Worm (Caenorhabditis elegans) whole organism, L1 larva: Measurements from ENCODE around the gene T05A7.6.

ENCODE experiments used
- C04F5.9 ChIP-seq: sonication (generic microtip); optimal IDR thresholded peaks from 2 replicates; lab custom pipeline; 2016; ENCODE audit warnings: missing genetic modification characterization, missing compliant biosample characterization
- C16A3.4 ChIP-seq: fragments of 150-350 bp; optimal IDR thresholded peaks from 2 replicates; lab custom pipeline; 2014; ENCODE audit warnings: missing biosample characterization, missing genetic modification characterization
- aly-2 ChIP-seq: fragments of 150-350 bp; optimal IDR thresholded peaks from 2 replicates; lab custom pipeline; 2014; ENCODE audit warnings: missing biosample characterization, missing genetic modification characterization
- ama-1 ChIP-seq: fragments of 150-350 bp; optimal IDR thresholded peaks from 2 replicates; lab custom pipeline; 2014
- blmp-1 ChIP-seq: fragments of 150-350 bp; optimal IDR thresholded peaks from 2 replicates; lab custom pipeline; 2014; ENCODE audit warnings: missing biosample characterization, missing genetic modification characterization
- ceh-8 ChIP-seq: fragments of 200-800 bp; sonication (Bioruptor generic); optimal IDR thresholded peaks from 2 replicates; lab custom pipeline; 2018; ENCODE audit warnings: mild to moderate bottlenecking, missing genetic modification characterization, moderate library complexity, missing compliant biosample characterization
- ceh-82 ChIP-seq, 3 experiments: fragments of 150-350 bp in 1 of 3; sonication (generic microtip) in 2 of 3; optimal IDR thresholded peaks; 2 replicates each; lab custom pipeline; 2014 to 2017; ENCODE audit warnings: missing biosample characterization in 3 of 3, missing genetic modification characterization in 3 of 3
- ceh-88 ChIP-seq: fragments of 200-800 bp; sonication (Bioruptor generic); IDR thresholded peaks from 2 replicates; pipeline ENCODE4 v1.3.6; 2022; ENCODE audit warnings: missing genetic modification characterization, missing compliant biosample characterization
- dpl-1 ChIP-seq, 3 experiments: fragments of 150-350 bp in 2 of 3; sonication (generic microtip) in 1 of 3; optimal IDR thresholded peaks; 2 replicates each; lab custom pipeline; 2014 to 2017; ENCODE audit warnings: missing biosample characterization in 3 of 3, missing genetic modification characterization in 3 of 3, missing genetic modification reagents in 3 of 3
- dsc-1 ChIP-seq: sonication (generic microtip); optimal IDR thresholded peaks from 2 replicates; lab custom pipeline; 2016; ENCODE audit warnings: mild to moderate bottlenecking, missing genetic modification characterization, missing compliant biosample characterization
- efl-1 ChIP-seq, 4 experiments: fragments of 150-350 bp; optimal IDR thresholded peaks in 3 of 4; peaks in 1 of 4; 1 replicate in 1 of 4; 2 replicates in 3 of 4; lab custom pipeline; 2014; ENCODE audit warnings: missing biosample characterization in 2 of 4, missing genetic modification characterization in 2 of 4, missing genetic modification reagents in 2 of 4
- efl-3 ChIP-seq: fragments of 200-800 bp; sonication (Bioruptor generic); optimal IDR thresholded peaks from 2 replicates; lab custom pipeline; 2018; ENCODE audit warnings: mild to moderate bottlenecking, missing genetic modification characterization, missing compliant biosample characterization
- egl-13 ChIP-seq: sonication (generic microtip); optimal IDR thresholded peaks from 2 replicates; lab custom pipeline; 2016; ENCODE audit warnings: missing genotype, missing genetic modification reagents, missing genetic modification characterization, missing compliant biosample characterization
- egl-27 ChIP-seq, 2 experiments: fragments of 150-350 bp in 1 of 2; sonication (generic microtip); optimal IDR thresholded peaks; 3 replicates each; lab custom pipeline; 2017 to 2018; ENCODE audit warnings: missing biosample characterization in 2 of 2, missing genetic modification characterization in 2 of 2, missing genetic modification reagents in 2 of 2
- elt-3 ChIP-seq, 6 experiments: fragments of 150-350 bp in 1 of 6; sonication (generic microtip); optimal IDR thresholded peaks; 2 replicates each; lab custom pipeline; 2017 to 2018; ENCODE audit warnings: missing biosample characterization in 6 of 6, missing genetic modification characterization in 6 of 6, inconsistent platforms in 1 of 6
- fkh-8 ChIP-seq: sonication (generic microtip); optimal IDR thresholded peaks from 2 replicates; lab custom pipeline; 2016; ENCODE audit warnings: mild to moderate bottlenecking, missing genetic modification characterization, missing compliant biosample characterization
- grh-1 ChIP-seq: fragments of 200-800 bp; sonication (Bioruptor generic); IDR thresholded peaks from 2 replicates; pipeline ENCODE4 v1.3.6; 2022; ENCODE audit warnings: missing genetic modification reagents, missing genetic modification characterization, missing compliant biosample characterization
- isw-1 ChIP-seq: fragments of 200-800 bp; sonication (Bioruptor generic); IDR thresholded peaks from 2 replicates; pipeline ENCODE4 v1.3.6; 2022; ENCODE audit warnings: missing genetic modification characterization, missing compliant biosample characterization
- jun-1 ChIP-seq: fragments of 150-350 bp; optimal IDR thresholded peaks from 2 replicates; lab custom pipeline; 2014; ENCODE audit warnings: missing biosample characterization, missing genetic modification reagents, missing genetic modification characterization
- lin-13 ChIP-seq: fragments of 150-350 bp; optimal IDR thresholded peaks from 2 replicates; lab custom pipeline; 2014; ENCODE audit warnings: missing biosample characterization, missing genetic modification reagents, missing genetic modification characterization
- lin-14 ChIP-seq: fragments of 200-800 bp; sonication (Bioruptor generic); optimal IDR thresholded peaks from 2 replicates; lab custom pipeline; 2018; ENCODE audit warnings: mild to moderate bottlenecking, missing genetic modification characterization, moderate library complexity, missing compliant biosample characterization
- lin-15B ChIP-seq: fragments of 150-350 bp; sonication (generic microtip); optimal IDR thresholded peaks from 3 replicates; lab custom pipeline; 2014; ENCODE audit warnings: missing biosample characterization, missing genetic modification characterization
- lin-35 ChIP-seq, 2 experiments: fragments of 150-350 bp; optimal IDR thresholded peaks; 2 replicates each; lab custom pipeline; 2014; ENCODE audit warnings: missing biosample characterization in 2 of 2, missing genetic modification characterization in 2 of 2, missing genetic modification reagents in 2 of 2
- lir-3 ChIP-seq: sonication (generic microtip); optimal IDR thresholded peaks from 2 replicates; lab custom pipeline; 2016; ENCODE audit warnings: mild to moderate bottlenecking, missing genetic modification characterization, moderate library complexity, missing compliant biosample characterization; ENCODE audit not compliant: poor library complexity
- mab-9 ChIP-seq: fragments of 200-800 bp; sonication (Bioruptor generic); IDR thresholded peaks from 2 replicates; pipeline ENCODE4 v1.3.6; 2022; ENCODE audit warnings: missing genetic modification reagents, missing genetic modification characterization, missing compliant biosample characterization
- mep-1 ChIP-seq: fragments of 150-350 bp; optimal IDR thresholded peaks from 2 replicates; lab custom pipeline; 2014; ENCODE audit warnings: missing biosample characterization, missing genetic modification characterization
- nhr-19 ChIP-seq: fragments of 200-800 bp; sonication (Bioruptor generic); conservative IDR thresholded peaks from 2 replicates; pipeline ENCODE4 v1.3.6; 2022; ENCODE audit warnings: missing genetic modification characterization, missing compliant biosample characterization
- nhr-20 ChIP-seq: sonication (generic microtip); optimal IDR thresholded peaks from 2 replicates; lab custom pipeline; 2016; ENCODE audit warnings: mild to moderate bottlenecking, missing genetic modification characterization, missing compliant biosample characterization
- nhr-237 ChIP-seq: fragments of 150-350 bp; optimal IDR thresholded peaks from 2 replicates; lab custom pipeline; 2014; ENCODE audit warnings: missing biosample characterization, missing genetic modification characterization
- nhr-47 ChIP-seq: sonication (generic microtip); optimal IDR thresholded peaks from 2 replicates; lab custom pipeline; 2016; ENCODE audit warnings: mild to moderate bottlenecking, missing genetic modification characterization, moderate library complexity, missing compliant biosample characterization
- nhr-71 ChIP-seq: sonication (generic microtip); optimal IDR thresholded peaks from 2 replicates; lab custom pipeline; 2016; ENCODE audit warnings: mild to moderate bottlenecking, missing genetic modification characterization, moderate library complexity, missing compliant biosample characterization
- nhr-77 ChIP-seq: fragments of 150-350 bp; optimal IDR thresholded peaks from 2 replicates; lab custom pipeline; 2014; ENCODE audit warnings: missing biosample characterization, missing genetic modification characterization
- nhr-85 ChIP-seq: sonication (generic microtip); peaks from one replicate; lab custom pipeline; 2016; ENCODE audit warnings: missing genetic modification characterization, inconsistent platforms, missing compliant biosample characterization
- pax-3 ChIP-seq: fragments of 200-800 bp; sonication (Bioruptor generic); optimal IDR thresholded peaks from 2 replicates; lab custom pipeline; 2018; ENCODE audit warnings: mild to moderate bottlenecking, missing genetic modification characterization, moderate library complexity, missing compliant biosample characterization
- rnt-1 ChIP-seq: sonication (generic microtip); optimal IDR thresholded peaks from 2 replicates; lab custom pipeline; 2016; ENCODE audit warnings: mild to moderate bottlenecking, missing genetic modification characterization, moderate library complexity, missing compliant biosample characterization
- skn-1 ChIP-seq: fragments of 150-350 bp; optimal IDR thresholded peaks from 2 replicates; lab custom pipeline; 2014; ENCODE audit warnings: missing biosample characterization, missing genetic modification characterization
- snpc-4 ChIP-seq: fragments of 150-350 bp; optimal IDR thresholded peaks from 2 replicates; lab custom pipeline; 2014; ENCODE audit warnings: missing biosample characterization, missing genetic modification characterization
- sox-4 ChIP-seq: sonication (generic microtip); optimal IDR thresholded peaks from 2 replicates; lab custom pipeline; 2016; ENCODE audit warnings: missing genetic modification characterization, missing compliant biosample characterization
- swsn-7 ChIP-seq: sonication (generic microtip); optimal IDR thresholded peaks from 2 replicates; lab custom pipeline; 2016; ENCODE audit warnings: missing genetic modification characterization, missing compliant biosample characterization
- tbx-2 ChIP-seq: sonication (generic microtip); optimal IDR thresholded peaks from 2 replicates; lab custom pipeline; 2016; ENCODE audit warnings: missing genetic modification characterization, missing compliant biosample characterization
- tlp-1 ChIP-seq: fragments of 150-350 bp; optimal IDR thresholded peaks from 2 replicates; lab custom pipeline; 2014; ENCODE audit warnings: missing biosample characterization, missing genetic modification characterization
- unc-86 ChIP-seq: sonication (generic microtip); optimal IDR thresholded peaks from 2 replicates; lab custom pipeline; 2016; ENCODE audit warnings: missing genetic modification characterization, missing compliant biosample characterization
- unc-98 ChIP-seq: fragments of 200-800 bp; sonication (Bioruptor generic); IDR thresholded peaks from 2 replicates; pipeline ENCODE4 v1.3.6; 2022; ENCODE audit warnings: missing genetic modification characterization, missing compliant biosample characterization
- vab-15 ChIP-seq: sonication (generic microtip); optimal IDR thresholded peaks from 2 replicates; lab custom pipeline; 2017; ENCODE audit warnings: missing genotype, mild to moderate bottlenecking, missing genetic modification characterization, missing compliant biosample characterization
- xbp-1 ChIP-seq: sonication (generic microtip); optimal IDR thresholded peaks from 2 replicates; lab custom pipeline; 2016; ENCODE audit warnings: missing genetic modification characterization, missing compliant biosample characterization
- ztf-11 ChIP-seq, 2 experiments: sonication (generic microtip); optimal IDR thresholded peaks; 2 replicates each; lab custom pipeline; 2016 to 2017; ENCODE audit warnings: missing genetic modification characterization in 2 of 2, missing biosample characterization in 1 of 2, missing compliant biosample characterization in 1 of 2

The T05A7.6 gene

ce11 chrII:4706359-4706871 lies 34.8 kb upstream of the T05A7.6 start, which contains the start of the genes F10G7.9 and tsn-1 (continued):
- TF ChIP-seq egl-13 (tag; lab: Kevin White, UChicago) (no peak), efl-3 (no peak)
- TF ChIP-seq, all 84 proteins: peak for 27

- no peak for TF ChIP-seq tlp-1 (tag; lab: Kevin White, UChicago)
- no peak for TF ChIP-seq snpc-4
- TF ChIP-seq ama-1 (lab: Kevin White, UChicago), result no peak
- TF ChIP-seq egl-27 (tag; optimal IDR thresholded peaks at IDR 0.05; lab: Kevin White, UChicago), result no peak
- TF ChIP-seq xbp-1 (tag; lab: Kevin White, UChicago), result no peak
- TF ChIP-seq lin-35 (GFP tag; optimal IDR thresholded peaks at IDR 0.05; lab: Kevin White, UChicago), result no peak
- TF ChIP-seq nhr-71 (tag; lab: Kevin White, UChicago), result no peak
- TF ChIP-seq elt-3 (tag; optimal IDR thresholded peaks at IDR 0.05; lab: Kevin White, UChicago), result no peak
Observed at ce11 chrII:4703011-4703410, 31.4 kb upstream of the T05A7.6 start.

- TF ChIP-seq mep-1 (tag; lab: Kevin White, UChicago) (peak; percentile 28), skn-1 (tag; lab: Kevin White, UChicago) (peak; percentile 45), blmp-1 (tag; lab: Kevin White, UChicago) (peak; percentile 20), unc-86 (tag; lab: Kevin White, UChicago) (peak; percentile 63), mab-9 (GFP tag; lab: Robert Waterston, UW) (peak; percentile 69), nhr-19 (GFP tag; lab: Robert Waterston, UW) (peak; percentile 94), xbp-1 (tag; lab: Kevin White, UChicago) (peak; percentile 61), isw-1 (GFP tag; lab: Robert Waterston, UW) (peak; percentile 88), lir-3 (tag; lab: Kevin White, UChicago) (peak; percentile 65), nhr-47 (peak; percentile 82), efl-1 (optimal IDR thresholded peaks at IDR 0.05; lab: Kevin White, UChicago) (peak; percentile 74 to 76), efl-1 (GFP tag; optimal IDR thresholded peaks at IDR 0.05 in 1 of 2; lab: Kevin White, UChicago) (peak; percentile 71 to 96), nhr-77 (tag; lab: Kevin White, UChicago) (peak; percentile 22), lin-14 (GFP tag; lab: Kevin White, UChicago) (peak; percentile 83), tbx-2 (peak; percentile 69), lin-13 (GFP tag; lab: Kevin White, UChicago) (peak; percentile 44), vab-15 (tag; lab: Kevin White, UChicago) (peak; percentile 8), nhr-71 (tag; lab: Kevin White, UChicago) (peak; percentile 87), nhr-237 (peak; percentile 3), dsc-1 (peak; percentile 47), fkh-8 (tag; lab: Kevin White, UChicago) (peak; percentile 54), jun-1 (tag; lab: Kevin White, UChicago) (peak; percentile 52), C04F5.9 (tag; lab: Kevin White, UChicago) (peak; percentile 28), lin-15B (tag; lab: Kevin White, UChicago) (peak; percentile 71), nhr-20 (tag; lab: Kevin White, UChicago) (peak; percentile 73), ceh-82 (tag; optimal IDR thresholded peaks at IDR 0.05; lab: Kevin White, UChicago) (peak in 2 of 3 experiments; percentile 24 to 65), aly-2 (tag; lab: Kevin White, UChicago) (peak; percentile 25), ztf-11 (tag; optimal IDR thresholded peaks at IDR 0.05; lab: Kevin White, UChicago) (peak in 1 of 2 experiments; percentile 29), swsn-7 (tag; lab: Kevin White, UChicago) (peak; percentile 73), ceh-88 (GFP tag; lab: Robert Waterston, UW) (peak; percentile 77), unc-98 (peak; percentile 58; the same call in 1 of the 2 replicates), egl-13 (tag; lab: Kevin White, UChicago) (peak; percentile 52), C16A3.4 (peak; percentile 63), sox-4 (tag; lab: Kevin White, UChicago) (peak; percentile 40), nhr-85 (peak; percentile 89), rnt-1 (peak; percentile 70), grh-1 (peak; percentile 84), elt-3 (tag; optimal IDR thresholded peaks at IDR 0.05; lab: Kevin White, UChicago) (peak in 1 of 6 experiments; percentile 18), ceh-8 (GFP tag; lab: Kevin White, UChicago) (peak; percentile 19), dpl-1 (GFP tag; optimal IDR thresholded peaks at IDR 0.05; lab: Kevin White, UChicago) (peak; percentile 44 to 80 (median 70)), pax-3 (tag; lab: Kevin White, UChicago) (peak; percentile 36)
Observed at ce11 chrII:4701482-4702119, 30.0 kb upstream of the T05A7.6 start, which contains the start of gene unc-85. Gene unc-85, plus strand, starts transcription at chrII:4702069.
